Worm (Caenorhabditis elegans) whole organism, late embryonic: ENCODE results near the gene W08E12.4.

Experiments
- F13H6.1 ChIP-seq: sonication (generic microtip); optimal IDR thresholded peaks from 2 replicates; lab custom pipeline; 2016; ENCODE audit warnings: missing genetic modification characterization, missing compliant biosample characterization
- ama-1 ChIP-seq: fragments of 150-350 bp; optimal IDR thresholded peaks from 2 replicates; lab custom pipeline; 2014
- ets-4 ChIP-seq: sonication (generic microtip); optimal IDR thresholded peaks from 2 replicates; lab custom pipeline; 2016; ENCODE audit warnings: missing genetic modification characterization, missing compliant biosample characterization
- fax-1 ChIP-seq: sonication (generic microtip); optimal IDR thresholded peaks from 2 replicates; lab custom pipeline; 2016; ENCODE audit warnings: missing genotype, missing genetic modification characterization, missing compliant biosample characterization
- hlh-6 ChIP-seq: sonication (generic microtip); optimal IDR thresholded peaks from 2 replicates; lab custom pipeline; 2016; ENCODE audit warnings: missing genotype, missing genetic modification characterization, missing compliant biosample characterization
- pag-3 ChIP-seq: sonication (generic microtip); optimal IDR thresholded peaks from 2 replicates; lab custom pipeline; 2016; ENCODE audit warnings: missing compliant biosample characterization, missing genetic modification characterization, borderline replicate concordance
- tbx-2 ChIP-seq: sonication (generic microtip); optimal IDR thresholded peaks from 2 replicates; lab custom pipeline; 2016; ENCODE audit warnings: missing genetic modification characterization, missing compliant biosample characterization
- unc-3 ChIP-seq, 2 experiments: fragments of 200-800 bp in 1 of 2; sonication (Bioruptor generic) in 1 of 2; sonication (generic microtip) in 1 of 2; conservative IDR thresholded peaks in 1 of 2; optimal IDR thresholded peaks in 1 of 2; 2 replicates each; pipeline versions ENCODE4 v1.3.6 to Lab custom; 2016 to 2022; ENCODE audit warnings: missing compliant biosample characterization in 2 of 2, missing genetic modification characterization in 2 of 2, missing genetic modification reagents in 1 of 2

ce11 chrIV:3260216-3260615 lies 41.9 kb upstream of the W08E12.4 start:
- TF ChIP-seq fax-1 (tag; lab: Kevin White, UChicago) (no peak), pag-3 (tag; lab: Kevin White, UChicago) (no peak), unc-3 (GFP tag; conservative IDR thresholded peaks at IDR 0.05; lab: Robert Waterston, UW) (no peak), unc-3 (tag; optimal IDR thresholded peaks at IDR 0.05; lab: Kevin White, UChicago) (no peak), tbx-2 (tag; lab: Kevin White, UChicago) (no peak), ama-1 (no peak), F13H6.1 (tag; lab: Kevin White, UChicago) (no peak), ets-4 (tag; lab: Kevin White, UChicago) (no peak), hlh-6 (no peak)
